Worm (Caenorhabditis elegans) whole organism, young adult: ENCODE data around the gene ndua-1.

Experiments
- F23B12.7 ChIP-seq: sonication (generic microtip); optimal IDR thresholded peaks from 2 replicates; lab custom pipeline; 2017; ENCODE audit warnings: missing genetic modification characterization, mild to moderate bottlenecking, missing compliant biosample characterization, antibody characterized with exemption, moderate library complexity; ENCODE audit not compliant: insufficient read depth
- F39B2.1 ChIP-seq: fragments of 200-800 bp; sonication (Bioruptor generic); IDR thresholded peaks from 2 replicates; pipeline ENCODE4 v1.3.6; 2022; ENCODE audit warnings: missing genetic modification reagents, missing genetic modification characterization, missing compliant biosample characterization
- F57A8.1 ChIP-seq: fragments of 200-800 bp; sonication (Bioruptor generic); optimal IDR thresholded peaks from 2 replicates; lab custom pipeline; 2018; ENCODE audit warnings: mild to moderate bottlenecking, missing genetic modification characterization, moderate library complexity, missing compliant biosample characterization
- K12H6.12 ChIP-seq: fragments of 200-800 bp; sonication (Bioruptor generic); optimal IDR thresholded peaks from 2 replicates; lab custom pipeline; 2018; ENCODE audit warnings: mild to moderate bottlenecking, missing genetic modification characterization, missing compliant biosample characterization
- T07F8.4 ChIP-seq: sonication (generic microtip); optimal IDR thresholded peaks from 2 replicates; lab custom pipeline; 2016; ENCODE audit warnings: mild to moderate bottlenecking, missing genetic modification characterization, moderate library complexity, missing compliant biosample characterization
- Y53F4B.3 ChIP-seq: fragments of 200-800 bp; sonication (Bioruptor generic); IDR thresholded peaks from 2 replicates; pipeline ENCODE4 v1.3.6; 2022; ENCODE audit warnings: missing genetic modification reagents, missing genetic modification characterization, missing compliant biosample characterization
- Y53G8AR.9 ChIP-seq: fragments of 200-800 bp; sonication (Bioruptor generic); conservative IDR thresholded peaks from 2 replicates; pipeline ENCODE4 v1.3.6; 2022; ENCODE audit warnings: missing genetic modification reagents, missing genetic modification characterization, missing compliant biosample characterization
- Y79H2A.3 ChIP-seq: fragments of 200-800 bp; sonication (Bioruptor generic); conservative IDR thresholded peaks from 2 replicates; pipeline ENCODE4 v1.3.6; 2022; ENCODE audit warnings: missing genetic modification reagents, missing genetic modification characterization, missing compliant biosample characterization
- Y95B8A.8 ChIP-seq: fragments of 200-800 bp; sonication (Bioruptor generic); IDR thresholded peaks from 2 replicates; pipeline ENCODE4 v1.3.6; 2022; ENCODE audit warnings: missing genetic modification reagents, missing genetic modification characterization, missing compliant biosample characterization
- ZK185.1 ChIP-seq: sonication (generic microtip); optimal IDR thresholded peaks from 2 replicates; lab custom pipeline; 2016; ENCODE audit warnings: mild to moderate bottlenecking, missing genetic modification characterization, missing compliant biosample characterization; ENCODE audit not compliant: poor library complexity, severe bottlenecking
- athp-1 ChIP-seq: sonication (generic microtip); optimal IDR thresholded peaks from 2 replicates; lab custom pipeline; 2017; ENCODE audit warnings: mild to moderate bottlenecking, missing genetic modification characterization, missing compliant biosample characterization
- attf-5 ChIP-seq: fragments of 200-800 bp; sonication (Bioruptor generic); optimal IDR thresholded peaks from 2 replicates; lab custom pipeline; 2018; ENCODE audit warnings: mild to moderate bottlenecking, missing genetic modification characterization, missing compliant biosample characterization
- bed-2 ChIP-seq: fragments of 200-800 bp; sonication (Bioruptor generic); IDR thresholded peaks from 2 replicates; pipeline ENCODE4 v1.3.6; 2022; ENCODE audit warnings: missing genetic modification reagents, missing genetic modification characterization, missing compliant biosample characterization
- ceh-100 ChIP-seq: fragments of 200-800 bp; sonication (Bioruptor generic); IDR thresholded peaks from 2 replicates; pipeline ENCODE4 v1.3.6; 2022; ENCODE audit warnings: missing genetic modification reagents, missing genetic modification characterization, missing compliant biosample characterization
- ceh-27 ChIP-seq: fragments of 200-800 bp; sonication (Bioruptor generic); optimal IDR thresholded peaks from 2 replicates; lab custom pipeline; 2018; ENCODE audit warnings: mild to moderate bottlenecking, missing genetic modification characterization, moderate library complexity, missing compliant biosample characterization
- ceh-58 ChIP-seq: fragments of 200-800 bp; sonication (Bioruptor generic); IDR thresholded peaks from 2 replicates; pipeline ENCODE4 v1.3.6; 2022; ENCODE audit warnings: missing genetic modification characterization, missing compliant biosample characterization
- ceh-91 ChIP-seq: fragments of 200-800 bp; sonication (Bioruptor generic); IDR thresholded peaks from 2 replicates; pipeline ENCODE4 v1.3.6; 2022; ENCODE audit warnings: missing genetic modification reagents, missing genetic modification characterization, missing compliant biosample characterization
- egrh-3 ChIP-seq: fragments of 200-800 bp; sonication (Bioruptor generic); IDR thresholded peaks from 2 replicates; pipeline ENCODE4 v1.3.6; 2022; ENCODE audit warnings: missing genetic modification reagents, missing genetic modification characterization, missing compliant biosample characterization
- fkh-3 ChIP-seq: sonication (generic microtip); optimal IDR thresholded peaks from 2 replicates; lab custom pipeline; 2016; ENCODE audit warnings: mild to moderate bottlenecking, missing genetic modification characterization, missing compliant biosample characterization
- hlh-26 ChIP-seq: fragments of 200-800 bp; sonication (Bioruptor generic); conservative IDR thresholded peaks from 2 replicates; pipeline ENCODE4 v1.3.6; 2022; ENCODE audit warnings: missing genetic modification reagents, missing genetic modification characterization, missing compliant biosample characterization
- let-607 ChIP-seq, 2 experiments: fragments of 200-800 bp in 1 of 2; sonication (Bioruptor generic) in 1 of 2; sonication (generic microtip) in 1 of 2; optimal IDR thresholded peaks; 2 replicates each; lab custom pipeline; 2016 to 2018; ENCODE audit warnings: mild to moderate bottlenecking in 2 of 2, missing compliant biosample characterization in 2 of 2, missing genetic modification characterization in 2 of 2, moderate library complexity in 2 of 2, missing genotype in 1 of 2
- lin-26 ChIP-seq: fragments of 200-800 bp; sonication (Bioruptor generic); IDR thresholded peaks from 2 replicates; pipeline ENCODE4 v1.3.6; 2022; ENCODE audit warnings: missing genetic modification reagents, missing genetic modification characterization, missing compliant biosample characterization
- lin-40 ChIP-seq: sonication (generic microtip); optimal IDR thresholded peaks from 2 replicates; lab custom pipeline; 2016; ENCODE audit warnings: missing genetic modification characterization, mild to moderate bottlenecking, missing compliant biosample characterization, missing genotype, missing genetic modification reagents
- lin-54 ChIP-seq: fragments of 200-800 bp; sonication (Bioruptor generic); optimal IDR thresholded peaks from 2 replicates; lab custom pipeline; 2018; ENCODE audit warnings: mild to moderate bottlenecking, missing genetic modification characterization, missing compliant biosample characterization
- lir-1 ChIP-seq: fragments of 200-800 bp; sonication (Bioruptor generic); conservative IDR thresholded peaks from 2 replicates; pipeline ENCODE4 v1.3.6; 2022; ENCODE audit warnings: missing genetic modification reagents, missing genetic modification characterization, missing compliant biosample characterization
- madf-6 ChIP-seq: fragments of 200-800 bp; sonication (Bioruptor generic); IDR thresholded peaks from 2 replicates; pipeline ENCODE4 v1.3.6; 2022; ENCODE audit warnings: missing genetic modification reagents, missing genetic modification characterization, missing compliant biosample characterization
- madf-8 ChIP-seq: fragments of 200-800 bp; sonication (Bioruptor generic); conservative IDR thresholded peaks from 2 replicates; pipeline ENCODE4 v1.3.6; 2022; ENCODE audit warnings: missing genetic modification reagents, missing genetic modification characterization, missing compliant biosample characterization
- mcd-1 ChIP-seq: fragments of 200-800 bp; sonication (Bioruptor generic); IDR thresholded peaks from 2 replicates; pipeline ENCODE4 v1.3.6; 2022; ENCODE audit warnings: missing genetic modification reagents, missing genetic modification characterization, missing compliant biosample characterization
- mel-28 ChIP-seq: sonication (generic microtip); optimal IDR thresholded peaks from 2 replicates; lab custom pipeline; 2016; ENCODE audit warnings: borderline replicate concordance, mild to moderate bottlenecking, missing genetic modification characterization, missing compliant biosample characterization
- nhr-179 ChIP-seq: sonication (generic microtip); optimal IDR thresholded peaks from 2 replicates; lab custom pipeline; 2016; ENCODE audit warnings: mild to moderate bottlenecking, missing genetic modification characterization, missing compliant biosample characterization
- nhr-27 ChIP-seq: fragments of 200-800 bp; sonication (Bioruptor generic); optimal IDR thresholded peaks from 2 replicates; lab custom pipeline; 2018; ENCODE audit warnings: mild to moderate bottlenecking, missing genetic modification characterization, moderate library complexity, missing compliant biosample characterization
- nhr-80 ChIP-seq: sonication (generic microtip); optimal IDR thresholded peaks from 2 replicates; lab custom pipeline; 2016; ENCODE audit warnings: missing genetic modification characterization, missing compliant biosample characterization
- rcor-1 ChIP-seq: fragments of 200-800 bp; sonication (Bioruptor generic); IDR thresholded peaks from 2 replicates; pipeline ENCODE4 v1.3.6; 2022; ENCODE audit warnings: missing genetic modification reagents, missing genetic modification characterization, missing compliant biosample characterization
- sea-2 ChIP-seq: fragments of 200-800 bp; sonication (Bioruptor generic); IDR thresholded peaks from 2 replicates; pipeline ENCODE4 v1.3.6; 2022; ENCODE audit warnings: missing genetic modification characterization, missing compliant biosample characterization
- tbx-9 ChIP-seq: sonication (generic microtip); optimal IDR thresholded peaks from 2 replicates; lab custom pipeline; 2016; ENCODE audit warnings: borderline replicate concordance, missing genetic modification characterization, inconsistent platforms, missing compliant biosample characterization
- unc-130 ChIP-seq: sonication (generic microtip); optimal IDR thresholded peaks from 2 replicates; lab custom pipeline; 2016; ENCODE audit warnings: missing genetic modification reagents, missing genetic modification characterization, missing compliant biosample characterization
- zfh-2 ChIP-seq: fragments of 200-800 bp; sonication (Bioruptor generic); conservative IDR thresholded peaks from 2 replicates; pipeline ENCODE4 v1.3.6; 2022; ENCODE audit warnings: missing genetic modification reagents, missing genetic modification characterization, missing compliant biosample characterization
- ztf-25 ChIP-seq: fragments of 200-800 bp; sonication (Bioruptor generic); IDR thresholded peaks from 2 replicates; pipeline ENCODE4 v1.3.6; 2022; ENCODE audit warnings: missing genetic modification reagents, missing genetic modification characterization, missing compliant biosample characterization
- ztf-28 ChIP-seq: fragments of 200-800 bp; sonication (Bioruptor generic); IDR thresholded peaks from 2 replicates; pipeline ENCODE4 v1.3.6; 2022; ENCODE audit warnings: missing genetic modification reagents, missing genetic modification characterization, missing compliant biosample characterization
- ztf-3 ChIP-seq: fragments of 200-800 bp; sonication (Bioruptor generic); optimal IDR thresholded peaks from 2 replicates; lab custom pipeline; 2018; ENCODE audit warnings: mild to moderate bottlenecking, missing genetic modification characterization, missing compliant biosample characterization

ndua-1 gene

ce11 chrV:20828820-20829219 is 22.9 kb downstream of the ndua-1 start, which contains the start of gene sbt-1:
Gene sbt-1, minus strand, starts transcription at chrV:20828881.
- TF ChIP-seq bed-2 (GFP tag; lab: Robert Waterston, UW) = 0 out of 2 replicates have a peak, but pooled peaks have one; percentile 15
- no peak for TF ChIP-seq rcor-1 (GFP tag; lab: Robert Waterston, UW)
- no peak for TF ChIP-seq madf-8
- TF ChIP-seq tbx-9 = no peak
- TF ChIP-seq lir-1 = peak; percentile 32
- TF ChIP-seq athp-1 (tag; lab: Kevin White, UChicago) = no peak
- TF ChIP-seq madf-6 (GFP tag; lab: Robert Waterston, UW) = no peak
- TF ChIP-seq egrh-3 = 0 out of 2 replicates have a peak, but pooled peaks have one; percentile 7
- TF ChIP-seq hlh-26 (GFP tag; lab: Robert Waterston, UW) = no peak
- no peak for TF ChIP-seq mel-28
- TF ChIP-seq mcd-1 = peak; percentile 45; the same call in 1 of the 2 replicates
- no peak for TF ChIP-seq lin-26 (GFP tag; lab: Robert Waterston, UW)
- TF ChIP-seq F23B12.7 (tag; lab: Kevin White, UChicago) = no peak
- TF ChIP-seq zfh-2 (GFP tag; lab: Robert Waterston, UW) = peak; percentile 64
- no peak for TF ChIP-seq Y53G8AR.9 (GFP tag; lab: Robert Waterston, UW)
- TF ChIP-seq sea-2 (GFP tag; lab: Robert Waterston, UW) = no peak
- peak; percentile 6 for TF ChIP-seq ceh-27
- TF ChIP-seq F57A8.1 (GFP tag; lab: Kevin White, UChicago) = no peak
- TF ChIP-seq K12H6.12 (tag; lab: Kevin White, UChicago) = peak; percentile 58
- TF ChIP-seq ceh-58 = no peak
- TF ChIP-seq ZK185.1 = peak; percentile 37
- no peak for TF ChIP-seq nhr-179
- TF ChIP-seq nhr-27 (tag; lab: Kevin White, UChicago) = no peak
- no peak for TF ChIP-seq ztf-28 (GFP tag; lab: Robert Waterston, UW)
- peak; percentile 13 for TF ChIP-seq attf-5 (GFP tag; lab: Kevin White, UChicago)

- TF ChIP-seq tbx-9 = no peak
- no peak for TF ChIP-seq nhr-80 (tag; lab: Kevin White, UChicago)
- no peak for TF ChIP-seq Y53F4B.3 (GFP tag; lab: Robert Waterston, UW)
- TF ChIP-seq ztf-3 (GFP tag; lab: Kevin White, UChicago) = no peak
- TF ChIP-seq ZK185.1 = no peak
Observed at ce11 chrV:20826618-20827017, 25.1 kb downstream of the ndua-1 start.

- TF ChIP-seq Y95B8A.8 (no peak), nhr-179 (no peak), ztf-25 (GFP tag; lab: Robert Waterston, UW) (no peak), T07F8.4 (no peak), Y53G8AR.9 (GFP tag; lab: Robert Waterston, UW) (no peak), F39B2.1 (GFP tag; lab: Robert Waterston, UW) (no peak), let-607 (tag; optimal IDR thresholded peaks at IDR 0.05; lab: Kevin White, UChicago) (no peak), ceh-100 (GFP tag; lab: Robert Waterston, UW) (no peak), ceh-91 (no peak), lin-54 (GFP tag; lab: Kevin White, UChicago) (no peak), unc-130 (GFP tag; lab: Kevin White, UChicago) (no peak), lin-40 (no peak), F23B12.7 (tag; lab: Kevin White, UChicago) (no peak), fkh-3 (tag; lab: Kevin White, UChicago) (no peak), madf-8 (no peak), Y79H2A.3 (GFP tag; lab: Robert Waterston, UW) (no peak)
- TF ChIP-seq, all 124 proteins: peak for 0
Observed at ce11 chrV:20824962-20825609, 26.6 kb downstream of the ndua-1 start, which contains the start of the genes gcy-22 and grl-14. Gene gcy-22, minus strand, starts transcription at chrV:20825062. Gene grl-14, plus strand, starts transcription at chrV:20825559.
